Worm (Caenorhabditis elegans) whole organism, midembryonic: ENCODE measurements around the gene F39F10.4.
"Not testable (repeated sequence)": the region's sequence is repeated elsewhere in the genome, so short reads cannot be mapped to it uniquely, and the experiment has no call there.

ENCODE experiments used
- T22C8.4 ChIP-seq: fragments of 200-800 bp; sonication (Bioruptor generic); IDR thresholded peaks from 2 replicates; pipeline ENCODE4 v1.3.6; 2022; ENCODE audit warnings: missing genetic modification characterization, missing compliant biosample characterization
- klf-2 ChIP-seq: fragments of 200-800 bp; sonication (Bioruptor generic); conservative IDR thresholded peaks from 2 replicates; pipeline ENCODE4 v1.3.6; 2022; ENCODE audit warnings: missing genetic modification reagents, missing genetic modification characterization, missing compliant biosample characterization
- ztf-29 ChIP-seq: fragments of 200-800 bp; sonication (Bioruptor generic); IDR thresholded peaks from 2 replicates; pipeline ENCODE4 v1.3.6; 2022; ENCODE audit warnings: missing genetic modification reagents, missing genetic modification characterization, missing compliant biosample characterization

- not testable (repeated sequence) for TF ChIP-seq T22C8.4 (GFP tag; lab: Robert Waterston, UW); ztf-29 (GFP tag; lab: Robert Waterston, UW); klf-2
These were observed 20.1 kb downstream of the F39F10.4 start, which contains the start of gene Y13C8A.1 for ce11 chrX:16883426-16883825.
